Fruit fly (Drosophila melanogaster): ENCODE results near the gene CG8475.
A peak's percentile ranks its signal among the peaks of the same experiment; 100 is the strongest.

CG8475 gene

DNA sequence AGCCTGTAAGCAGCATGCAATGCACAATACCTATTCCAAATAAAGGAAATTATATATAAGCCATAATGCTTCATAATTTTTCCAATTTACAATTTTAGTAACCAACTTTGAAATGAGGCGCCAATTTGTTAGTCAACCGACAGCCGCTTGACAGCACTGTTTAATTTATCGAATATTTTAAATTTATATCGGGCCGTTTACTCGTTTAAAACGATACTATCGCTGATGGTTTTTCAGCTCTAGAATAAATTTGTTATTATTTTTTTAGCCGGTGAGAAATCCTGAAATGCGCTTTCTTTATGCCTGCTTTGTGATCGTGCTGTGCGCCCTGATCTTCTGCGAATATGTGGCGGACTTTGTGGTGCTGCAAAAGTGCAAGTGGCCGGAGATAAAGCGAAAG lies 2.0 kb upstream of the CG8475 start, which contains the start of gene PGAP5 (continued):
- no peak for TF ChIP-seq CG10366 (GFP tag; IDR thresholded peaks at IDR 0.05)
- TF ChIP-seq fu2 (GFP tag; optimal IDR thresholded peaks at IDR 0.05): peak; percentile 20
- peak; percentile 32 for TF ChIP-seq CG30403 (GFP tag; optimal IDR thresholded peaks at IDR 0.05)
- TF ChIP-seq ERR (GFP tag; optimal IDR thresholded peaks at IDR 0.05): no peak
- TF ChIP-seq da (GFP tag; optimal IDR thresholded peaks at IDR 0.05): no peak
- peak; percentile 19 for TF ChIP-seq CG13624 (GFP tag; optimal IDR thresholded peaks at IDR 0.05)
- no peak for TF ChIP-seq CG33213 (GFP tag; optimal IDR thresholded peaks at IDR 0.05)
- peak; percentile 49 for TF ChIP-seq gro (GFP tag; optimal IDR thresholded peaks at IDR 0.05)
- TF ChIP-seq Oli (tag; optimal IDR thresholded peaks at IDR 0.05): no peak
- no peak for TF ChIP-seq CG12391 (tag; optimal IDR thresholded peaks at IDR 0.05)
- TF ChIP-seq HLH54F (GFP tag; optimal IDR thresholded peaks at IDR 0.05): no peak
- peak; percentile 5 for TF ChIP-seq Mad (GFP tag; optimal IDR thresholded peaks at IDR 0.05)
- TF ChIP-seq vnd (GFP tag; IDR thresholded peaks at IDR 0.05; ENCODE audit: partially characterized antibody): peak; percentile 87
- TF ChIP-seq CG6791 (GFP tag; IDR thresholded peaks at IDR 0.05; ENCODE audit: partially characterized antibody): peak; percentile 94
- TF ChIP-seq CG12071 (GFP tag; optimal IDR thresholded peaks at IDR 0.05): no peak
- no peak for TF ChIP-seq CG1529 (GFP tag; optimal IDR thresholded peaks at IDR 0.05)
- no peak for TF ChIP-seq E2f1 (GFP tag; IDR thresholded peaks at IDR 0.05)
- TF ChIP-seq lbe (GFP tag; optimal IDR thresholded peaks at IDR 0.05): peak; percentile 75
- TF ChIP-seq Max (GFP tag; optimal IDR thresholded peaks at IDR 0.05): peak; percentile 27
- TF ChIP-seq CG14860 (GFP tag; IDR thresholded peaks at IDR 0.05; ENCODE audit: partially characterized antibody): peak; percentile 85
- TF ChIP-seq seq (GFP tag; IDR thresholded peaks at IDR 0.05): no peak
- no peak for TF ChIP-seq CG11504 (tag; optimal IDR thresholded peaks at IDR 0.05)
- no peak for TF ChIP-seq Fer3 (tag; optimal IDR thresholded peaks at IDR 0.05)
- TF ChIP-seq mam (GFP tag; optimal IDR thresholded peaks at IDR 0.05): peak; percentile 30
- TF ChIP-seq gfzf (GFP tag; optimal IDR thresholded peaks at IDR 0.05): peak; percentile 30
- no peak for TF ChIP-seq wor (GFP tag; IDR thresholded peaks at IDR 0.05)
- no peak for TF ChIP-seq unpg (GFP tag; optimal IDR thresholded peaks at IDR 0.05)
- TF ChIP-seq Doc3 (GFP tag; IDR thresholded peaks at IDR 0.05; ENCODE audit: partially characterized antibody): peak; percentile 96
- TF ChIP-seq CG15601 (tag; optimal IDR thresholded peaks at IDR 0.05): no peak
- TF ChIP-seq CG14667 (GFP tag; IDR thresholded peaks at IDR 0.05): no peak
- peak; percentile 98 for TF ChIP-seq hbn (GFP tag; IDR thresholded peaks at IDR 0.05; ENCODE audit: partially characterized antibody)
- TF ChIP-seq sob (GFP tag; IDR thresholded peaks at IDR 0.05): peak; percentile 62
- no peak for TF ChIP-seq CG11696 (GFP tag; IDR thresholded peaks at IDR 0.05)
- no peak for TF ChIP-seq tx (GFP tag; optimal IDR thresholded peaks at IDR 0.05)
- TF ChIP-seq row (GFP tag; IDR thresholded peaks at IDR 0.05): 0 out of 3 replicates have a peak, but pooled peaks have one; percentile 26
- no peak for TF ChIP-seq Ravus (GFP tag; IDR thresholded peaks at IDR 0.05)
- TF ChIP-seq slp2 (GFP tag; optimal IDR thresholded peaks at IDR 0.05): no peak
- peak; percentile 56 for TF ChIP-seq CG2116 (GFP tag; optimal IDR thresholded peaks at IDR 0.05)
- peak; percentile 98 for TF ChIP-seq unc-4 (GFP tag; IDR thresholded peaks at IDR 0.05; ENCODE audit: partially characterized antibody)
- peak; percentile 10 for TF ChIP-seq CG18011 (GFP tag; optimal IDR thresholded peaks at IDR 0.05)
- no peak for TF ChIP-seq CG7987 (GFP tag; optimal IDR thresholded peaks at IDR 0.05)
- peak; percentile 85 for TF ChIP-seq CG7963 (GFP tag; IDR thresholded peaks at IDR 0.05; ENCODE audit: partially characterized antibody)
- TF ChIP-seq bowl (GFP tag; IDR thresholded peaks at IDR 0.05): no peak
- no peak for TF ChIP-seq C15 (GFP tag; IDR thresholded peaks at IDR 0.05)
- no peak for TF ChIP-seq Nf-YB (GFP tag; optimal IDR thresholded peaks at IDR 0.05)
- no peak for TF ChIP-seq CG17186 (GFP tag; optimal IDR thresholded peaks at IDR 0.05)
- peak; percentile 60 for TF ChIP-seq CG2120 (GFP tag; optimal IDR thresholded peaks at IDR 0.05)
- TF ChIP-seq CG15514 (GFP tag; optimal IDR thresholded peaks at IDR 0.05): peak; percentile 69
- no peak for TF ChIP-seq CG12769 (tag; optimal IDR thresholded peaks at IDR 0.05)
- peak; percentile 91 for TF ChIP-seq Sry-δ (GFP tag; optimal IDR thresholded peaks at IDR 0.05)
- peak; percentile 85 for TF ChIP-seq ato (GFP tag; IDR thresholded peaks at IDR 0.05; ENCODE audit: partially characterized antibody)
